Worm (Caenorhabditis elegans) whole organism, young adult: ENCODE results near the gene B0334.5.

Experiments
- F22D6.2 ChIP-seq: sonication (generic microtip); optimal IDR thresholded peaks from 2 replicates; lab custom pipeline; 2016; ENCODE audit warnings: mild to moderate bottlenecking, missing genetic modification characterization, missing compliant biosample characterization
- F33H1.4 ChIP-seq: fragments of 200-800 bp; sonication (Bioruptor generic); IDR thresholded peaks from 2 replicates; pipeline ENCODE4 v1.3.6; 2022; ENCODE audit warnings: missing genetic modification reagents, missing genetic modification characterization, missing compliant biosample characterization
- F37B4.10 ChIP-seq: fragments of 200-800 bp; sonication (Bioruptor generic); IDR thresholded peaks from 2 replicates; pipeline ENCODE4 v1.3.6; 2022; ENCODE audit warnings: missing genetic modification characterization, missing compliant biosample characterization
- F39B2.1 ChIP-seq: fragments of 200-800 bp; sonication (Bioruptor generic); IDR thresholded peaks from 2 replicates; pipeline ENCODE4 v1.3.6; 2022; ENCODE audit warnings: missing genetic modification reagents, missing genetic modification characterization, missing compliant biosample characterization
- K11D2.4 ChIP-seq: fragments of 200-800 bp; sonication (Bioruptor generic); IDR thresholded peaks from 2 replicates; pipeline ENCODE4 v1.3.6; 2022; ENCODE audit warnings: missing genetic modification reagents, missing genetic modification characterization, missing compliant biosample characterization
- K12H6.12 ChIP-seq: fragments of 200-800 bp; sonication (Bioruptor generic); optimal IDR thresholded peaks from 2 replicates; lab custom pipeline; 2018; ENCODE audit warnings: mild to moderate bottlenecking, missing genetic modification characterization, missing compliant biosample characterization
- T07F8.4 ChIP-seq: sonication (generic microtip); optimal IDR thresholded peaks from 2 replicates; lab custom pipeline; 2016; ENCODE audit warnings: mild to moderate bottlenecking, missing genetic modification characterization, moderate library complexity, missing compliant biosample characterization
- T26A5.8 ChIP-seq: sonication (generic microtip); optimal IDR thresholded peaks from 2 replicates; lab custom pipeline; 2016; ENCODE audit warnings: missing genetic modification characterization, missing compliant biosample characterization
- Y53F4B.3 ChIP-seq: fragments of 200-800 bp; sonication (Bioruptor generic); IDR thresholded peaks from 2 replicates; pipeline ENCODE4 v1.3.6; 2022; ENCODE audit warnings: missing genetic modification reagents, missing genetic modification characterization, missing compliant biosample characterization
- Y67H2A.10 ChIP-seq: fragments of 200-800 bp; sonication (Bioruptor generic); conservative IDR thresholded peaks from 2 replicates; pipeline ENCODE4 v1.3.6; 2022; ENCODE audit warnings: missing genetic modification reagents, missing genetic modification characterization, missing compliant biosample characterization
- athp-1 ChIP-seq: sonication (generic microtip); optimal IDR thresholded peaks from 2 replicates; lab custom pipeline; 2017; ENCODE audit warnings: mild to moderate bottlenecking, missing genetic modification characterization, missing compliant biosample characterization
- attf-3 ChIP-seq: fragments of 200-800 bp; sonication (Bioruptor generic); conservative IDR thresholded peaks from 2 replicates; pipeline ENCODE4 v1.3.6; 2022; ENCODE audit warnings: missing genetic modification reagents, missing genetic modification characterization, missing compliant biosample characterization
- bed-2 ChIP-seq: fragments of 200-800 bp; sonication (Bioruptor generic); IDR thresholded peaks from 2 replicates; pipeline ENCODE4 v1.3.6; 2022; ENCODE audit warnings: missing genetic modification reagents, missing genetic modification characterization, missing compliant biosample characterization
- cebp-1 ChIP-seq, 2 experiments: fragments of 200-800 bp in 1 of 2; sonication (Bioruptor generic) in 1 of 2; sonication (generic microtip) in 1 of 2; IDR thresholded peaks in 1 of 2; optimal IDR thresholded peaks in 1 of 2; 2 replicates each; pipeline versions ENCODE4 v1.3.6 to Lab custom; 2017 to 2022; ENCODE audit warnings: missing compliant biosample characterization in 2 of 2, missing genetic modification characterization in 2 of 2, mild to moderate bottlenecking in 1 of 2, missing genetic modification reagents in 1 of 2, moderate library complexity in 1 of 2
- cebp-2 ChIP-seq: fragments of 200-800 bp; sonication (Bioruptor generic); IDR thresholded peaks from 2 replicates; pipeline ENCODE4 v1.3.6; 2022; ENCODE audit warnings: missing genetic modification characterization, missing compliant biosample characterization
- ceh-58 ChIP-seq: fragments of 200-800 bp; sonication (Bioruptor generic); IDR thresholded peaks from 2 replicates; pipeline ENCODE4 v1.3.6; 2022; ENCODE audit warnings: missing genetic modification characterization, missing compliant biosample characterization
- egrh-3 ChIP-seq: fragments of 200-800 bp; sonication (Bioruptor generic); IDR thresholded peaks from 2 replicates; pipeline ENCODE4 v1.3.6; 2022; ENCODE audit warnings: missing genetic modification reagents, missing genetic modification characterization, missing compliant biosample characterization
- ets-4 ChIP-seq: fragments of 200-800 bp; sonication (Bioruptor generic); optimal IDR thresholded peaks from 2 replicates; lab custom pipeline; 2018; ENCODE audit warnings: mild to moderate bottlenecking, missing genetic modification characterization, missing compliant biosample characterization
- him-1 ChIP-seq: sonication (generic microtip); optimal IDR thresholded peaks from 2 replicates; lab custom pipeline; 2016; ENCODE audit warnings: missing genotype, missing genetic modification reagents, missing genetic modification characterization, missing compliant biosample characterization
- hlh-12 ChIP-seq: sonication (generic microtip); optimal IDR thresholded peaks from 2 replicates; lab custom pipeline; 2016; ENCODE audit warnings: missing genetic modification characterization, missing compliant biosample characterization
- hlh-26 ChIP-seq: fragments of 200-800 bp; sonication (Bioruptor generic); conservative IDR thresholded peaks from 2 replicates; pipeline ENCODE4 v1.3.6; 2022; ENCODE audit warnings: missing genetic modification reagents, missing genetic modification characterization, missing compliant biosample characterization
- hmg-1.2 ChIP-seq: fragments of 200-800 bp; sonication (Bioruptor generic); IDR thresholded peaks from 2 replicates; pipeline ENCODE4 v1.3.6; 2022; ENCODE audit warnings: missing genetic modification reagents, missing genetic modification characterization, missing compliant biosample characterization
- hmg-20 ChIP-seq: fragments of 200-800 bp; sonication (Bioruptor generic); IDR thresholded peaks from 2 replicates; pipeline ENCODE4 v1.3.6; 2022; ENCODE audit warnings: missing genetic modification reagents, missing genetic modification characterization, missing compliant biosample characterization
- hsf-1 ChIP-seq: fragments of 200-800 bp; sonication (Bioruptor generic); IDR thresholded peaks from 2 replicates; pipeline ENCODE4 v1.3.6; 2022; ENCODE audit warnings: missing genetic modification reagents, missing genetic modification characterization, missing compliant biosample characterization
- let-607 ChIP-seq, 2 experiments: fragments of 200-800 bp in 1 of 2; sonication (Bioruptor generic) in 1 of 2; sonication (generic microtip) in 1 of 2; optimal IDR thresholded peaks; 2 replicates each; lab custom pipeline; 2016 to 2018; ENCODE audit warnings: mild to moderate bottlenecking in 2 of 2, missing compliant biosample characterization in 2 of 2, missing genetic modification characterization in 2 of 2, moderate library complexity in 2 of 2, missing genotype in 1 of 2
- lir-1 ChIP-seq: fragments of 200-800 bp; sonication (Bioruptor generic); conservative IDR thresholded peaks from 2 replicates; pipeline ENCODE4 v1.3.6; 2022; ENCODE audit warnings: missing genetic modification reagents, missing genetic modification characterization, missing compliant biosample characterization
- lsl-1 ChIP-seq: fragments of 200-800 bp; sonication (Bioruptor generic); optimal IDR thresholded peaks from 2 replicates; lab custom pipeline; 2018; ENCODE audit warnings: mild to moderate bottlenecking, missing genetic modification characterization, moderate library complexity, missing compliant biosample characterization
- madf-10 ChIP-seq: sonication (generic microtip); optimal IDR thresholded peaks from 2 replicates; lab custom pipeline; 2016; ENCODE audit warnings: mild to moderate bottlenecking, missing genetic modification characterization, missing compliant biosample characterization
- madf-8 ChIP-seq: fragments of 200-800 bp; sonication (Bioruptor generic); conservative IDR thresholded peaks from 2 replicates; pipeline ENCODE4 v1.3.6; 2022; ENCODE audit warnings: missing genetic modification reagents, missing genetic modification characterization, missing compliant biosample characterization
- mcd-1 ChIP-seq: fragments of 200-800 bp; sonication (Bioruptor generic); IDR thresholded peaks from 2 replicates; pipeline ENCODE4 v1.3.6; 2022; ENCODE audit warnings: missing genetic modification reagents, missing genetic modification characterization, missing compliant biosample characterization
- mel-28 ChIP-seq: sonication (generic microtip); optimal IDR thresholded peaks from 2 replicates; lab custom pipeline; 2016; ENCODE audit warnings: borderline replicate concordance, mild to moderate bottlenecking, missing genetic modification characterization, missing compliant biosample characterization
- nfyb-1 ChIP-seq: fragments of 200-800 bp; sonication (Bioruptor generic); IDR thresholded peaks from 2 replicates; pipeline ENCODE4 v1.3.6; 2022; ENCODE audit warnings: missing genetic modification reagents, missing genetic modification characterization, missing compliant biosample characterization
- nhr-120 ChIP-seq: fragments of 200-800 bp; sonication (Bioruptor generic); IDR thresholded peaks from 2 replicates; pipeline ENCODE4 v1.3.6; 2022; ENCODE audit warnings: missing genetic modification characterization, missing compliant biosample characterization
- nhr-90 ChIP-seq: sonication (generic microtip); optimal IDR thresholded peaks from 2 replicates; lab custom pipeline; 2016; ENCODE audit warnings: missing genotype, mild to moderate bottlenecking, missing genetic modification characterization, missing compliant biosample characterization
- pbrm-1 ChIP-seq: fragments of 200-800 bp; sonication (Bioruptor generic); IDR thresholded peaks from 2 replicates; pipeline ENCODE4 v1.3.6; 2022; ENCODE audit warnings: missing genetic modification reagents, missing genetic modification characterization, missing compliant biosample characterization
- rec-8 ChIP-seq, 2 experiments: sonication (generic microtip); optimal IDR thresholded peaks; 2 replicates each; lab custom pipeline; 2016; ENCODE audit warnings: mild to moderate bottlenecking in 2 of 2, missing genetic modification characterization in 2 of 2, missing genetic modification reagents in 2 of 2, missing genotype in 2 of 2, missing biosample characterization in 1 of 2, missing compliant biosample characterization in 1 of 2, moderate library complexity in 1 of 2
- rpc-1 ChIP-seq, 2 experiments: fragments of 150-350 bp in 1 of 2; sonication (generic microtip) in 1 of 2; optimal IDR thresholded peaks; 2 replicates each; lab custom pipeline; 2014 to 2018; ENCODE audit warnings: missing biosample characterization in 1 of 2, missing genetic modification characterization in 1 of 2, missing genetic modification reagents in 1 of 2, missing genotype in 1 of 2
- sea-2 ChIP-seq: fragments of 200-800 bp; sonication (Bioruptor generic); IDR thresholded peaks from 2 replicates; pipeline ENCODE4 v1.3.6; 2022; ENCODE audit warnings: missing genetic modification characterization, missing compliant biosample characterization
- snpc-1.1 ChIP-seq: sonication (generic microtip); optimal IDR thresholded peaks from 2 replicates; lab custom pipeline; 2017; ENCODE audit warnings: missing genetic modification characterization, mild to moderate bottlenecking, missing compliant biosample characterization, antibody characterized with exemption, moderate library complexity, missing genotype, missing genetic modification reagents; ENCODE audit not compliant: insufficient read depth
- snpc-1.3 ChIP-seq: sonication (generic microtip); optimal IDR thresholded peaks from 2 replicates; lab custom pipeline; 2017; ENCODE audit warnings: missing genetic modification characterization, mild to moderate bottlenecking, missing compliant biosample characterization, antibody characterized with exemption, moderate library complexity, missing genotype, missing genetic modification reagents; ENCODE audit not compliant: insufficient read depth
- tlf-1 ChIP-seq: fragments of 200-800 bp; sonication (Bioruptor generic); optimal IDR thresholded peaks from 2 replicates; lab custom pipeline; 2018; ENCODE audit warnings: mild to moderate bottlenecking, missing genetic modification characterization, missing compliant biosample characterization
- unc-62 ChIP-seq: fragments of 150-350 bp; optimal IDR thresholded peaks from 2 replicates; lab custom pipeline; 2014; ENCODE audit warnings: missing biosample characterization, missing genetic modification reagents, missing genetic modification characterization
- xnd-1 ChIP-seq: sonication (generic microtip); optimal IDR thresholded peaks from 2 replicates; lab custom pipeline; 2016; ENCODE audit warnings: missing genotype, missing genetic modification reagents, missing genetic modification characterization, missing compliant biosample characterization
- zim-3 ChIP-seq: sonication (generic microtip); optimal IDR thresholded peaks from 2 replicates; lab custom pipeline; 2017; ENCODE audit warnings: mild to moderate bottlenecking, missing genetic modification characterization, moderate library complexity, missing compliant biosample characterization
- ztf-25 ChIP-seq: fragments of 200-800 bp; sonication (Bioruptor generic); IDR thresholded peaks from 2 replicates; pipeline ENCODE4 v1.3.6; 2022; ENCODE audit warnings: missing genetic modification reagents, missing genetic modification characterization, missing compliant biosample characterization
- ztf-3 ChIP-seq: fragments of 200-800 bp; sonication (Bioruptor generic); optimal IDR thresholded peaks from 2 replicates; lab custom pipeline; 2018; ENCODE audit warnings: mild to moderate bottlenecking, missing genetic modification characterization, missing compliant biosample characterization

Gene B0334.5

DNA sequence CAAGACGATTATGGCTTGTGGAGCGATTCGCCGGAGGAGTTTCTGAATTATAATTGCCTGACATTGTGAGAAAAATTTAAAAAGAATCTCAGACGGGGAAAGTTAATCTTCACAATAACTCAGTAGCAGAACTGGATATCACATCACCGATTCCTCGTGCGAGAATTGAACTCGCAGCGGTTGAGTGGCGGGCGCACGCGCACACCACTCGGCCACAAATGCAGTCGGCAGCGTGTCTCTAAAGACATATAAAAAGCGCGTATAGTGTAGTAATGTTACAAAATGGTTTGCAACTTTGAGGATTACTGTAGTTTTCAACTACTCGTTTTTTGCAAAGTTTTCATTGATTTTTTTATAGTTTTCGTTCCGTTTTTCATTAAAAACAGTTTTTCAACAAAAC lies 12.9 kb upstream of the B0334.5 start (continued):
- peak; percentile 93 for TF ChIP-seq T07F8.4
- TF ChIP-seq rpc-1 (optimal IDR thresholded peaks at IDR 0.05; lab: Kevin White, UChicago) = peak; percentile 84
- peak; percentile 99 for TF ChIP-seq rpc-1 (tag; optimal IDR thresholded peaks at IDR 0.05; lab: Kevin White, UChicago)
- peak; percentile 85 for TF ChIP-seq hmg-1.2
- TF ChIP-seq him-1 (tag; lab: Kevin White, UChicago) = peak; percentile 98
- peak; percentile 86 for TF ChIP-seq sea-2
- TF ChIP-seq xnd-1 (tag; lab: Kevin White, UChicago) = peak; percentile 15
- peak; percentile 94 for TF ChIP-seq T26A5.8
- no peak for TF ChIP-seq unc-62 (GFP tag; lab: Kevin White, UChicago)
- TF ChIP-seq rec-8 (tag; optimal IDR thresholded peaks at IDR 0.05; lab: Kevin White, UChicago) = peak; percentile 92 to 98
- TF ChIP-seq ets-4 = peak; percentile 94
- peak; percentile 41 for TF ChIP-seq ztf-3 (GFP tag; lab: Kevin White, UChicago)
- TF ChIP-seq mcd-1 (GFP tag; lab: Robert Waterston, UW) = peak; percentile 83
- TF ChIP-seq egrh-3 (GFP tag; lab: Robert Waterston, UW) = peak; percentile 50
- peak; percentile 67 to 78 for TF ChIP-seq let-607 (tag; optimal IDR thresholded peaks at IDR 0.05; lab: Kevin White, UChicago)
- TF ChIP-seq snpc-1.1 (tag; lab: Kevin White, UChicago) = peak; percentile 82
- TF ChIP-seq madf-8 (GFP tag; lab: Robert Waterston, UW) = peak; percentile 49
- TF ChIP-seq athp-1 (tag; lab: Kevin White, UChicago) = peak; percentile 91
- TF ChIP-seq zim-3 (tag; lab: Kevin White, UChicago) = peak; percentile 94
- TF ChIP-seq K11D2.4 = peak; percentile 72
- peak; percentile 84 for TF ChIP-seq lir-1 (GFP tag; lab: Robert Waterston, UW)
- peak; percentile 82 for TF ChIP-seq lsl-1 (GFP tag; lab: Kevin White, UChicago)
- 0 out of 2 replicates have a peak, but pooled peaks have one; percentile 25 for TF ChIP-seq hlh-26
- TF ChIP-seq nhr-90 = peak; percentile 97
- peak; percentile 87; the same call in 1 of the 2 replicates for TF ChIP-seq ceh-58 (GFP tag; lab: Robert Waterston, UW)
- TF ChIP-seq hlh-12 (tag; lab: Kevin White, UChicago) = peak; percentile 85
- peak; percentile 97 for TF ChIP-seq nhr-120 (GFP tag; lab: Robert Waterston, UW)
- TF ChIP-seq mel-28 (tag; lab: Kevin White, UChicago) = peak; percentile 70
- TF ChIP-seq snpc-1.3 (tag; lab: Kevin White, UChicago) = peak; percentile 97
- peak; percentile 64; the same call in 1 of the 2 replicates for TF ChIP-seq hsf-1 (GFP tag; lab: Robert Waterston, UW)
- TF ChIP-seq madf-10 (tag; lab: Kevin White, UChicago) = peak; percentile 87
- TF ChIP-seq F39B2.1 (GFP tag; lab: Robert Waterston, UW) = peak; percentile 85; the same call in 1 of the 2 replicates
- peak; percentile 63 for TF ChIP-seq F22D6.2
- TF ChIP-seq bed-2 (GFP tag; lab: Robert Waterston, UW) = no peak
- TF ChIP-seq cebp-1 (GFP tag; IDR thresholded peaks at IDR 0.05; lab: Robert Waterston, UW) = peak; percentile 56; the same call in 1 of the 2 replicates
- TF ChIP-seq cebp-1 (tag; optimal IDR thresholded peaks at IDR 0.05; lab: Kevin White, UChicago) = no peak
- TF ChIP-seq Y53F4B.3 (GFP tag; lab: Robert Waterston, UW) = peak; percentile 83
- peak; percentile 71 for TF ChIP-seq attf-3
- TF ChIP-seq ztf-25 = peak; percentile 97
- TF ChIP-seq hmg-20 (GFP tag; lab: Robert Waterston, UW) = peak; percentile 88
- TF ChIP-seq F33H1.4 = peak; percentile 63
- peak; percentile 77 for TF ChIP-seq K12H6.12
- peak; percentile 93 for TF ChIP-seq nfyb-1 (GFP tag; lab: Robert Waterston, UW)
- TF ChIP-seq tlf-1 = peak; percentile 76
- 0 out of 2 replicates have a peak, but pooled peaks have one; percentile 76 for TF ChIP-seq F37B4.10 (GFP tag; lab: Robert Waterston, UW)
- 0 out of 2 replicates have a peak, but pooled peaks have one; percentile 50 for TF ChIP-seq Y67H2A.10
- peak; percentile 91 for TF ChIP-seq pbrm-1 (GFP tag; lab: Robert Waterston, UW)
- peak; percentile 97 for TF ChIP-seq cebp-2 (GFP tag; lab: Robert Waterston, UW)
